Worm (Caenorhabditis elegans) whole organism, L3 larva: ENCODE data around the gene T04F3.3.

Source experiments
- R02D3.7 ChIP-seq: fragments of 150-350 bp; optimal IDR thresholded peaks from 2 replicates; lab custom pipeline; 2014; ENCODE audit warnings: missing biosample characterization, missing genetic modification characterization
- aly-2 ChIP-seq: fragments of 150-350 bp; optimal IDR thresholded peaks from 2 replicates; lab custom pipeline; 2014; ENCODE audit warnings: missing biosample characterization, missing genetic modification characterization
- ama-1 ChIP-seq: fragments of 150-350 bp; optimal IDR thresholded peaks from 2 replicates; lab custom pipeline; 2018
- ceh-16 ChIP-seq: sonication (generic microtip); optimal IDR thresholded peaks from 2 replicates; lab custom pipeline; 2017; ENCODE audit warnings: missing biosample characterization, missing genetic modification characterization
- ceh-9 ChIP-seq: sonication (generic microtip); optimal IDR thresholded peaks from 2 replicates; lab custom pipeline; 2018; ENCODE audit warnings: missing biosample characterization, missing genetic modification characterization
- daf-12 ChIP-seq: fragments of 150-350 bp; optimal IDR thresholded peaks from 2 replicates; lab custom pipeline; 2014; ENCODE audit warnings: missing biosample characterization, missing genetic modification reagents, missing genetic modification characterization
- egl-27 ChIP-seq: sonication (generic microtip); optimal IDR thresholded peaks from 4 replicates; lab custom pipeline; 2017; ENCODE audit warnings: missing biosample characterization, missing genetic modification reagents, missing genetic modification characterization
- egl-5 ChIP-seq: fragments of 150-350 bp; optimal IDR thresholded peaks from 2 replicates; lab custom pipeline; 2017; ENCODE audit warnings: missing biosample characterization, missing genetic modification reagents, missing genetic modification characterization, inconsistent platforms
- elt-1 ChIP-seq: fragments of 150-350 bp; optimal IDR thresholded peaks from 2 replicates; lab custom pipeline; 2014; ENCODE audit warnings: missing biosample characterization, missing genetic modification characterization
- elt-2 ChIP-seq: sonication (generic microtip); optimal IDR thresholded peaks from 2 replicates; lab custom pipeline; 2016; ENCODE audit warnings: missing genetic modification reagents, mild to moderate bottlenecking, missing genetic modification characterization, missing compliant biosample characterization
- elt-3 ChIP-seq, 3 experiments: fragments of 150-350 bp in 1 of 3; sonication (generic microtip) in 2 of 3; optimal IDR thresholded peaks; 2 replicates in 2 of 3; 4 replicates in 1 of 3; lab custom pipeline; 2014 to 2017; ENCODE audit warnings: missing biosample characterization in 3 of 3, missing genetic modification characterization in 3 of 3
- fkh-10 ChIP-seq: sonication (generic microtip); optimal IDR thresholded peaks from 2 replicates; lab custom pipeline; 2017; ENCODE audit warnings: missing biosample characterization, missing genetic modification reagents, missing genetic modification characterization
- fos-1 ChIP-seq: fragments of 150-350 bp; optimal IDR thresholded peaks from 2 replicates; lab custom pipeline; 2014; ENCODE audit warnings: missing biosample characterization, missing genetic modification characterization
- hmg-11 ChIP-seq: sonication (generic microtip); optimal IDR thresholded peaks from 2 replicates; lab custom pipeline; 2016; ENCODE audit warnings: missing genetic modification characterization, missing compliant biosample characterization
- lin-15B ChIP-seq: fragments of 150-350 bp; optimal IDR thresholded peaks from 2 replicates; lab custom pipeline; 2014; ENCODE audit warnings: missing biosample characterization, missing genetic modification characterization
- lin-39 ChIP-seq: fragments of 150-350 bp; optimal IDR thresholded peaks from 2 replicates; lab custom pipeline; 2018; ENCODE audit warnings: missing biosample characterization, missing genetic modification reagents, missing genetic modification characterization
- lsy-12 ChIP-seq: sonication (generic microtip); optimal IDR thresholded peaks from 2 replicates; lab custom pipeline; 2016; ENCODE audit warnings: mild to moderate bottlenecking, missing genetic modification characterization, missing compliant biosample characterization
- nfya-1 ChIP-seq: sonication (generic microtip); optimal IDR thresholded peaks from 2 replicates; lab custom pipeline; 2017; ENCODE audit warnings: missing genetic modification characterization, mild to moderate bottlenecking, missing compliant biosample characterization, antibody characterized with exemption, moderate library complexity; ENCODE audit not compliant: insufficient read depth
- nhr-12 ChIP-seq: fragments of 150-350 bp; optimal IDR thresholded peaks from 2 replicates; lab custom pipeline; 2014; ENCODE audit warnings: missing biosample characterization, missing genetic modification characterization
- nhr-23 ChIP-seq: fragments of 150-350 bp; optimal IDR thresholded peaks from 2 replicates; lab custom pipeline; 2014; ENCODE audit warnings: missing biosample characterization, missing genetic modification reagents, missing genetic modification characterization
- nhr-237 ChIP-seq: fragments of 150-350 bp; optimal IDR thresholded peaks from 2 replicates; lab custom pipeline; 2014; ENCODE audit warnings: missing biosample characterization, missing genetic modification characterization
- nhr-25 ChIP-seq: sonication (generic microtip); optimal IDR thresholded peaks from 2 replicates; lab custom pipeline; 2017; ENCODE audit warnings: missing biosample characterization, missing genetic modification characterization
- nhr-43 ChIP-seq: sonication (generic microtip); optimal IDR thresholded peaks from 2 replicates; lab custom pipeline; 2016; ENCODE audit warnings: mild to moderate bottlenecking, missing genetic modification characterization, missing compliant biosample characterization; ENCODE audit not compliant: poor library complexity, severe bottlenecking
- nhr-67 ChIP-seq: fragments of 150-350 bp; optimal IDR thresholded peaks from 2 replicates; lab custom pipeline; 2014; ENCODE audit warnings: missing biosample characterization, missing genetic modification characterization
- nhr-76 ChIP-seq: fragments of 150-350 bp; sonication (generic microtip); optimal IDR thresholded peaks from 5 replicates; lab custom pipeline; 2014; ENCODE audit warnings: missing biosample characterization, missing genetic modification characterization
- nhr-77 ChIP-seq: fragments of 150-350 bp; optimal IDR thresholded peaks from 2 replicates; lab custom pipeline; 2014; ENCODE audit warnings: missing biosample characterization, missing genetic modification characterization
- pha-4 ChIP-seq: fragments of 150-350 bp; optimal IDR thresholded peaks from 2 replicates; lab custom pipeline; 2014; ENCODE audit warnings: missing biosample characterization, missing genetic modification reagents, missing genetic modification characterization
- pqm-1 ChIP-seq: fragments of 150-350 bp; optimal IDR thresholded peaks from 2 replicates; lab custom pipeline; 2017; ENCODE audit warnings: missing biosample characterization, missing genetic modification characterization, inconsistent platforms
- sea-2 ChIP-seq: fragments of 150-350 bp; sonication (generic microtip); optimal IDR thresholded peaks from 4 replicates; lab custom pipeline; 2014; ENCODE audit warnings: missing biosample characterization, missing genetic modification reagents, missing genetic modification characterization
- skn-1 ChIP-seq: fragments of 150-350 bp; optimal IDR thresholded peaks from 2 replicates; lab custom pipeline; 2014; ENCODE audit warnings: missing biosample characterization, missing genetic modification characterization
- tbx-2 ChIP-seq: sonication (generic microtip); optimal IDR thresholded peaks from 2 replicates; lab custom pipeline; 2016; ENCODE audit warnings: mild to moderate bottlenecking, missing genetic modification characterization, missing compliant biosample characterization
- unc-39 ChIP-seq: sonication (generic microtip); optimal IDR thresholded peaks from 4 replicates; lab custom pipeline; 2017; ENCODE audit warnings: missing biosample characterization, missing genetic modification characterization
- unc-62 ChIP-seq: fragments of 150-350 bp; sonication (generic microtip); optimal IDR thresholded peaks from 4 replicates; lab custom pipeline; 2014; ENCODE audit warnings: missing biosample characterization, missing genetic modification reagents, missing genetic modification characterization
- zag-1 ChIP-seq: fragments of 150-350 bp; optimal IDR thresholded peaks from 2 replicates; lab custom pipeline; 2014; ENCODE audit warnings: missing biosample characterization, missing genetic modification characterization
- ztf-11 ChIP-seq: fragments of 150-350 bp; optimal IDR thresholded peaks from 2 replicates; lab custom pipeline; 2014; ENCODE audit warnings: missing biosample characterization, missing genetic modification characterization

T04F3.3 gene

DNA sequence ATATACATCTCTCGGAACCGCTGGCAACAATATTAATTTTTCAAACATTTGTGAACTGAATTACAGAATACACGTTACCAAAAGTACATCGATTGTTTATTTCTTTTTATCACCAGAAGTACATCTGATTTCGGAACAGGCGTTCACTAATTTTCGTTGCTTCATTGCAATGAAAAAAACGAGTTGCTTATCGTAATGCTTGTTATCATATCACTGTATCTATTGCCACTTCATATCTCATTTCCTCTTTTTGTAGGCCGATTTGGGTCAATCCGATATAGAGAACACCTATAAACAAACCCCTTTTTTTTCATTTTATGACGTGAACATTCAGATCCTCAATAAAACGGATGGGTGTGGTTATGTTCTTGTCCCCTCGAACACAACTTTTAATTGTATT, 21.4 kb upstream of the T04F3.3 start:
- peak in 2 of 3 experiments; percentile 59 to 75 for TF ChIP-seq elt-3 (tag; optimal IDR thresholded peaks at IDR 0.05; lab: Kevin White, UChicago)
- TF ChIP-seq nhr-23 (tag; lab: Kevin White, UChicago), result peak; percentile 39
- TF ChIP-seq nfya-1 (tag; lab: Kevin White, UChicago), result no peak
- no peak for TF ChIP-seq R02D3.7 (tag; lab: Kevin White, UChicago)

DNA sequence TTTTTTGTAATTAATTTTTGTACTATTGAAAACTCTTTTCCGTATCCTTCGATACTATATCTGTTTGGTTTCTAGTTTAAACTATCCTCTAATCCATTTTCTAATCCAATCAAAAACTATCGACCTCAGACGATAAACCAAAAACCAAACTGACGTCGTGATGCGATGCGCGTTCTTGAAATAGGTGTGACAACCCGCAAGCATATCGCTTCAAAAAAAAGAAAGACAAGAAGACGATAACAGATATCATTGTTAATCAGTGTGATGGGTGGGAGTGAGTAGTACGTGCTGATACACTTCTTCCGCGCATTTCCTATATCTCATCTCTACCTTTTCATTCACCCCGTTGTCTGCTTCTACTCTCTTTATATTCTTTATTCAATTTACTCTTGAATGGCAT, 18.9 kb upstream of the T04F3.3 start, which contains the start of gene T04F3.1:
Gene T04F3.1, plus strand, starts transcription at position 246 of the 400 bp plus-strand sequence.
- TF ChIP-seq nhr-43 (tag; lab: Kevin White, UChicago) (peak; percentile 56), nhr-23 (tag; lab: Kevin White, UChicago) (peak; percentile 27), elt-3 (tag; optimal IDR thresholded peaks at IDR 0.05; lab: Kevin White, UChicago) (peak in 2 of 3 experiments; percentile 15 to 84), fkh-10 (GFP tag; lab: Kevin White, UChicago) (no peak), nhr-25 (tag; lab: Kevin White, UChicago) (peak; percentile 33)

DNA sequence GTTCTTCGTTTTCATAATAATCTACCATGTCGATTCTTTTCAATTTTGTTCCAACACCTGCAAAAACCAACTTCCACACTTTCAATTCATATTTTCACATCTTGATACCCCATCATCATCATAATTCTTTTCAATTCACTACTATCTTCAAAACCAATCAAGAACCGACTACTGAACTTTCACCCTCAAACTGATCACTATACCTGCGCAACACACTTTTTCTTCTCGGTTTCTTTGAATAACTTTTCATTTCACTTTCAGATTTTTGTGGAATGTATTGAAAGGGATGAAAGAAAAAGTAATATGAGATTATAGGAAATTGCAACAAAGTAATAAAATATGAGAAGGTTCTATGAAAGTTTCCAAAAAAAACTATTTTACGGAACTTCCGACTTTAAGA, 17.7 kb upstream of the T04F3.3 start:
- TF ChIP-seq hmg-11 (tag; lab: Kevin White, UChicago) (no peak), pha-4 (tag; lab: Kevin White, UChicago) (no peak), fos-1 (no peak)

DNA sequence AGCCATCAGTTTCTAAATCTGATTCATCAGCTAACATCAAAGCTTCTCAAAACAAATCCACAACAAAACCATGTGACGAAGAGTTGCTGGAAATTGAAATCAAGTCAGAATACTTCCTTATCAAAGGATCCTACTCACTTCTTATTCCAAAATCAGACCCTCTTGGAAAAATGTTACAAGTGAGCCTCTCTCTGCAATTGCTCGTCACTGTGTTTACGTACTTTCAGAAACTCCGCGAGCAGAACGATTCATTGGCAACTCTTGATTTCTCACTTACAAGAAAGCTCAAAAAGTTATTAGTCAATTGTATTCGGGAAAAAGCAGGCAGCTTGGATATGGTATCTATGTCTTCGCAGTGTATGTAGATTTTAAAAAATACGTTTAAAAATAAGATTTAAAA, 7.3 kb upstream of the T04F3.3 start:
- TF ChIP-seq ama-1 (lab: Kevin White, UChicago) (no peak), skn-1 (tag; lab: Kevin White, UChicago) (no peak), tbx-2 (tag; lab: Kevin White, UChicago) (no peak), daf-12 (tag; lab: Kevin White, UChicago) (no peak), ceh-16 (tag; lab: Kevin White, UChicago) (no peak), lin-15B (tag; lab: Kevin White, UChicago) (no peak), R02D3.7 (tag; lab: Kevin White, UChicago) (no peak), ztf-11 (tag; lab: Kevin White, UChicago) (no peak), nfya-1 (tag; lab: Kevin White, UChicago) (no peak), nhr-76 (tag; lab: Kevin White, UChicago) (no peak), nhr-43 (tag; lab: Kevin White, UChicago) (no peak), zag-1 (tag; lab: Kevin White, UChicago) (no peak), ceh-9 (tag; lab: Kevin White, UChicago) (no peak), pha-4 (tag; lab: Kevin White, UChicago) (no peak), nhr-12 (tag; lab: Kevin White, UChicago) (no peak)

DNA sequence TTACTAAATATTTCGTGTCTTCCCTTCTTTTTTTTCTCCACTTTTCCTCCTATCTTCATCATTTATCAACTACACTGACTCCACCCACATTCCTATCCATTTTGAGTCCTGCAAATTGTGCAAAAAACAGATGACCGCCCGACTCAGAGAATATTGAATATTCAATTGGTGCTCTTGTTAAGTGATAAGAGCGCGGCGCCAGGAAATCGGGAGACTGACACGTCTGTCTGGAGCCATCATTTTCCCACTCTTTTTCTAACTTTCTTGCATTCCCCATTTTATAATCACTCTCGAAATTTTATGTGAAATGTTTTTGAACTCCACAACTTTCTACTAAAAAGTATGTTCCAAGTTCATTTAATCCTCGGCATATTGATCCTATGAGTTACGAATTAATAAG, 2.9 kb upstream of the T04F3.3 start:
- TF ChIP-seq nhr-12 (tag; lab: Kevin White, UChicago) (no peak), ceh-9 (tag; lab: Kevin White, UChicago) (no peak), elt-2 (peak; percentile 64), pqm-1 (tag; lab: Kevin White, UChicago) (peak; percentile 7), egl-5 (tag; lab: Kevin White, UChicago) (no peak), elt-3 (tag; optimal IDR thresholded peaks at IDR 0.05; lab: Kevin White, UChicago) (no peak), ceh-16 (tag; lab: Kevin White, UChicago) (no peak), fkh-10 (GFP tag; lab: Kevin White, UChicago) (no peak), nhr-237 (tag; lab: Kevin White, UChicago) (no peak), nhr-67 (tag; lab: Kevin White, UChicago) (no peak), elt-1 (no peak), nfya-1 (tag; lab: Kevin White, UChicago) (no peak)

DNA sequence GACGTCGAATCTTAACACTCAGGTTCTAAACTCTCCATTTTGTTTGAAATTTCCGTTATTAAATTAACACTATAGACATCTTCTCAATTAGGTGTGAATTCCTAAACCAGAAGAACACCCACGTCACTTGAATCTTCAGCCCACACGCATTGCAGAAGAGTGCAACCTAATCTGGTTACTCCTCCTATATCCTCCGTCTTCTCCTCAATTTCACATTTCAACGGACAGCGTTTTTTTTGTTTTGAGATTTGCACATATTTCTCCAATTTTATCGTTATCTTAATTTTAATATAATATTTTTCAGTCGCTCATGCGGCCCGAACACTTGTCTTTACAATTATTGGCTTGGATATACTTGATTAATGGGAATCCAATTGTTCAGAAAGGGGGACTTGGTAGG, 1.4 kb upstream of the T04F3.3 start, which contains the start of gene smoc-1:
Gene smoc-1, plus strand, starts transcription at position 301 of the 400 bp plus-strand sequence.
- TF ChIP-seq aly-2 (tag; lab: Kevin White, UChicago) (no peak), lin-39 (tag; lab: Kevin White, UChicago) (no peak), R02D3.7 (tag; lab: Kevin White, UChicago) (no peak), nfya-1 (tag; lab: Kevin White, UChicago) (no peak), unc-39 (no peak), ztf-11 (tag; lab: Kevin White, UChicago) (no peak), nhr-25 (tag; lab: Kevin White, UChicago) (no peak), nhr-77 (no peak), sea-2 (GFP tag; lab: Kevin White, UChicago) (no peak), lsy-12 (tag; lab: Kevin White, UChicago) (no peak), skn-1 (tag; lab: Kevin White, UChicago) (no peak), nhr-12 (tag; lab: Kevin White, UChicago) (no peak), nhr-76 (tag; lab: Kevin White, UChicago) (no peak), ceh-16 (tag; lab: Kevin White, UChicago) (no peak), unc-62 (GFP tag; lab: Kevin White, UChicago) (no peak), egl-27 (tag; lab: Kevin White, UChicago) (no peak)
